Worm (Caenorhabditis elegans): ENCODE data around the gene K09C8.7.

- TF ChIP-seq lin-39 (tag; optimal IDR thresholded peaks at IDR 0.05) (no peak), egl-27 (tag; optimal IDR thresholded peaks at IDR 0.05) (no peak), elt-1 (tag; optimal IDR thresholded peaks at IDR 0.05) (no peak), fkh-2 (tag; optimal IDR thresholded peaks at IDR 0.05) (no peak), aly-2 (tag; optimal IDR thresholded peaks at IDR 0.05) (no peak), ZK546.5 (tag; optimal IDR thresholded peaks at IDR 0.05) (no peak), unc-62 (GFP tag; optimal IDR thresholded peaks at IDR 0.05) (no peak), nhr-28 (tag; optimal IDR thresholded peaks at IDR 0.05) (no peak), nhr-11 (tag; optimal IDR thresholded peaks at IDR 0.05) (no peak), ceh-9 (tag; optimal IDR thresholded peaks at IDR 0.05) (no peak), fkh-10 (GFP tag; optimal IDR thresholded peaks at IDR 0.05) (no peak), snpc-4 (tag; optimal IDR thresholded peaks at IDR 0.05) (no peak), nhr-12 (tag; optimal IDR thresholded peaks at IDR 0.05) (no peak), nfya-1 (tag; optimal IDR thresholded peaks at IDR 0.05; ENCODE audit: insufficient read depth) (no peak)
Observed at ce11 chrX:10999176-10999575, 48.0 kb upstream of the K09C8.7 start, which contains the start of gene F59F3.6.

Measured in whole organism, L3 larva.